Fruit fly (Drosophila melanogaster) whole organism, embryonic: ENCODE measurements around the gene FRG1.

ENCODE experiments used
- Antp ChIP-seq: fragments of 200-800 bp; sonication (Bioruptor generic); optimal IDR thresholded peaks from 3 replicates; lab custom pipeline; 2016; ENCODE audit warnings: missing biosample characterization, missing genetic modification characterization
- Atf-2 ChIP-seq: fragments of 200-800 bp; sonication (Bioruptor generic); optimal IDR thresholded peaks from 2 replicates; lab custom pipeline; 2016; ENCODE audit warnings: missing biosample characterization, missing genetic modification characterization
- B-H2 ChIP-seq: fragments of 200-800 bp; sonication (Bioruptor generic); optimal IDR thresholded peaks from 2 replicates; lab custom pipeline; 2018; ENCODE audit warnings: missing biosample characterization, mild to moderate bottlenecking, missing genetic modification characterization
- Bdp1 ChIP-seq: fragments of 200-800 bp; sonication (Bioruptor generic); optimal IDR thresholded peaks from 3 replicates; lab custom pipeline; 2016; ENCODE audit warnings: missing biosample characterization, missing genetic modification characterization
- Bgb ChIP-seq: fragments of 200-800 bp; sonication (Bioruptor generic); IDR thresholded peaks from 2 replicates; pipeline ENCODE4 v1.3.6; 2022; ENCODE audit warnings: missing biosample characterization, missing genetic modification characterization; ENCODE audit not compliant: partially characterized antibody
- BtbVII ChIP-seq: fragments of 200-800 bp; sonication (Bioruptor generic); optimal IDR thresholded peaks from 3 replicates; lab custom pipeline; 2017; ENCODE audit warnings: missing biosample characterization, mild to moderate bottlenecking, missing genetic modification characterization
- CG10366 ChIP-seq: fragments of 200-800 bp; sonication (Bioruptor generic); IDR thresholded peaks from 2 replicates; pipeline ENCODE4 v1.3.6; 2022; ENCODE audit warnings: missing biosample characterization, missing genetic modification characterization
- CG10543 ChIP-seq: fragments of 200-800 bp; sonication (Bioruptor generic); optimal IDR thresholded peaks from 3 replicates; lab custom pipeline; 2017; ENCODE audit warnings: missing biosample characterization, mild to moderate bottlenecking, missing genetic modification characterization, moderate library complexity
- CG12769 ChIP-seq: fragments of 200-800 bp; sonication (Bioruptor generic); optimal IDR thresholded peaks from 2 replicates; lab custom pipeline; 2019; ENCODE audit warnings: missing biosample characterization, mild to moderate bottlenecking, missing genetic modification characterization, moderate library complexity
- CG15073 ChIP-seq: fragments of 200-800 bp; sonication (Bioruptor generic); optimal IDR thresholded peaks from 2 replicates; lab custom pipeline; 2016; ENCODE audit warnings: missing biosample characterization, missing genetic modification characterization
- CG17359 ChIP-seq: fragments of 200-800 bp; sonication (Bioruptor generic); optimal IDR thresholded peaks from 3 replicates; lab custom pipeline; 2018; ENCODE audit warnings: missing biosample characterization, mild to moderate bottlenecking, missing genetic modification characterization, moderate library complexity
- CG17802 ChIP-seq: fragments of 200-800 bp; sonication (Bioruptor generic); optimal IDR thresholded peaks from 2 replicates; lab custom pipeline; 2018; ENCODE audit warnings: missing biosample characterization, mild to moderate bottlenecking, missing genetic modification characterization, moderate library complexity
- CG17829 ChIP-seq: fragments of 200-800 bp; optimal IDR thresholded peaks from 2 replicates; lab custom pipeline; 2019; ENCODE audit warnings: missing biosample characterization, mild to moderate bottlenecking, missing genetic modification characterization, moderate library complexity
- CG18619 ChIP-seq: fragments of 200-800 bp; sonication (Bioruptor generic); optimal IDR thresholded peaks from 3 replicates; lab custom pipeline; 2017; ENCODE audit warnings: missing biosample characterization, mild to moderate bottlenecking, missing genetic modification characterization
- CG3407 ChIP-seq: fragments of 200-800 bp; sonication (Bioruptor generic); optimal IDR thresholded peaks from 2 replicates; lab custom pipeline; 2018; ENCODE audit warnings: missing biosample characterization, mild to moderate bottlenecking, missing genetic modification characterization
- CG4707 ChIP-seq: fragments of 200-800 bp; sonication (Bioruptor generic); optimal IDR thresholded peaks from 2 replicates; lab custom pipeline; 2018; ENCODE audit warnings: missing biosample characterization, mild to moderate bottlenecking, missing genetic modification characterization, moderate library complexity
- CG4854 ChIP-seq: fragments of 200-800 bp; sonication (Bioruptor generic); optimal IDR thresholded peaks from 2 replicates; lab custom pipeline; 2016; ENCODE audit warnings: missing biosample characterization, missing genetic modification characterization, inconsistent platforms
- CG6683 ChIP-seq: fragments of 200-800 bp; sonication (Bioruptor generic); optimal IDR thresholded peaks from 2 replicates; lab custom pipeline; 2017; ENCODE audit warnings: missing biosample characterization, mild to moderate bottlenecking, missing genetic modification characterization, missing genetic modification reagents
- CG6791 ChIP-seq: fragments of 200-800 bp; sonication (Bioruptor generic); IDR thresholded peaks from 3 replicates; pipeline ENCODE4 v1.3.6; 2022; ENCODE audit warnings: missing biosample characterization, missing genetic modification characterization; ENCODE audit not compliant: partially characterized antibody
- CG6854 ChIP-seq: fragments of 200-800 bp; sonication (Bioruptor generic); optimal IDR thresholded peaks from 3 replicates; lab custom pipeline; 2017; ENCODE audit warnings: missing biosample characterization, mild to moderate bottlenecking, missing genetic modification characterization
- CG7372 ChIP-seq: fragments of 200-800 bp; sonication (Bioruptor generic); IDR thresholded peaks from 2 replicates; pipeline ENCODE4 v1.3.6; 2022; ENCODE audit warnings: missing biosample characterization, missing genetic modification characterization
- CG9876 ChIP-seq: fragments of 200-800 bp; sonication (Bioruptor generic); optimal IDR thresholded peaks from 2 replicates; lab custom pipeline; 2016; ENCODE audit warnings: missing biosample characterization, missing genetic modification characterization
- Dek ChIP-seq: fragments of 200-800 bp; sonication (Bioruptor generic); optimal IDR thresholded peaks from 3 replicates; lab custom pipeline; 2019; ENCODE audit warnings: missing biosample characterization, mild to moderate bottlenecking, missing genetic modification characterization, moderate library complexity
- Elba2 ChIP-seq: fragments of 200-800 bp; sonication (Bioruptor generic); optimal IDR thresholded peaks from 3 replicates; lab custom pipeline; 2016; ENCODE audit warnings: missing biosample characterization, missing genetic modification characterization
- HmgZ ChIP-seq: fragments of 200-800 bp; sonication (Bioruptor generic); optimal IDR thresholded peaks from 2 replicates; lab custom pipeline; 2018; ENCODE audit warnings: missing biosample characterization, mild to moderate bottlenecking, missing genetic modification characterization
- Hr39 ChIP-seq: fragments of >200 bp; optimal IDR thresholded peaks from 2 replicates; lab custom pipeline; 2017
- Nf-YA ChIP-seq: fragments of 200-800 bp; sonication (Bioruptor generic); IDR thresholded peaks from 2 replicates; pipeline ENCODE4 v1.3.6; 2022; ENCODE audit warnings: missing biosample characterization, missing genetic modification characterization
- PHDP ChIP-seq: fragments of 200-800 bp; sonication (Bioruptor generic); optimal IDR thresholded peaks from 3 replicates; lab custom pipeline; 2018; ENCODE audit warnings: missing biosample characterization, mild to moderate bottlenecking, missing genetic modification characterization, moderate library complexity
- Rfx ChIP-seq: fragments of 200-800 bp; sonication (Bioruptor generic); IDR thresholded peaks from 2 replicates; pipeline ENCODE4 v1.3.6; 2022; ENCODE audit warnings: missing biosample characterization, missing genetic modification characterization
- Rx ChIP-seq: fragments of 200-800 bp; sonication (Bioruptor generic); IDR thresholded peaks from 2 replicates; pipeline ENCODE4 v1.3.6; 2022; ENCODE audit warnings: missing biosample characterization, missing genetic modification characterization
- Ssrp ChIP-seq: fragments of 200-800 bp; sonication (Bioruptor generic); optimal IDR thresholded peaks from 2 replicates; lab custom pipeline; 2018; ENCODE audit warnings: missing biosample characterization, mild to moderate bottlenecking, missing genetic modification characterization, moderate library complexity
- Vsx1 ChIP-seq: fragments of 200-800 bp; sonication (Bioruptor generic); optimal IDR thresholded peaks from 2 replicates; lab custom pipeline; 2017; ENCODE audit warnings: missing biosample characterization, mild to moderate bottlenecking, missing genetic modification characterization, missing genetic modification reagents
- az2 ChIP-seq: fragments of 200-800 bp; sonication (Bioruptor generic); optimal IDR thresholded peaks from 3 replicates; lab custom pipeline; 2016; ENCODE audit warnings: missing biosample characterization, missing genetic modification characterization
- cad ChIP-seq: fragments of >200 bp; optimal IDR thresholded peaks from 2 replicates; lab custom pipeline; 2017; ENCODE audit warnings: missing biosample characterization, missing genetic modification characterization
- croc ChIP-seq: fragments of 200-800 bp; sonication (Bioruptor generic); conservative IDR thresholded peaks from 3 replicates; pipeline ENCODE4 v1.3.6; 2022; ENCODE audit warnings: missing biosample characterization, missing genetic modification characterization
- cwo ChIP-seq: fragments of 200-800 bp; sonication (Bioruptor generic); optimal IDR thresholded peaks from 3 replicates; lab custom pipeline; 2017; ENCODE audit warnings: missing biosample characterization, missing genetic modification characterization, mild to moderate bottlenecking, moderate library complexity, missing genetic modification reagents
- dimm ChIP-seq: fragments of 200-800 bp; sonication (Bioruptor generic); IDR thresholded peaks from 2 replicates; pipeline ENCODE4 v1.3.6; 2022; ENCODE audit warnings: missing biosample characterization, missing genetic modification characterization
- exex ChIP-seq: fragments of 200-800 bp; sonication (Bioruptor generic); optimal IDR thresholded peaks from 4 replicates; lab custom pipeline; 2018; ENCODE audit warnings: missing biosample characterization, mild to moderate bottlenecking, missing genetic modification characterization, moderate library complexity
- gsb-n ChIP-seq: fragments of 200-800 bp; sonication (Bioruptor generic); optimal IDR thresholded peaks from 3 replicates; lab custom pipeline; 2018; ENCODE audit warnings: missing biosample characterization, mild to moderate bottlenecking, missing genetic modification characterization
- her ChIP-seq: fragments of 200-800 bp; sonication (Bioruptor generic); optimal IDR thresholded peaks from 2 replicates; lab custom pipeline; 2016; ENCODE audit warnings: missing biosample characterization, missing genetic modification characterization
- luna ChIP-seq: fragments of 200-800 bp; sonication (Bioruptor generic); optimal IDR thresholded peaks from 2 replicates; lab custom pipeline; 2016; ENCODE audit warnings: missing biosample characterization, missing genetic modification characterization
- oc ChIP-seq: fragments of 200-800 bp; sonication (Bioruptor generic); optimal IDR thresholded peaks from 2 replicates; lab custom pipeline; 2018; ENCODE audit warnings: missing biosample characterization, mild to moderate bottlenecking, missing genetic modification characterization, moderate library complexity
- shn ChIP-seq: fragments of 200-800 bp; sonication (Bioruptor generic); optimal IDR thresholded peaks from 3 replicates; lab custom pipeline; 2016; ENCODE audit warnings: missing biosample characterization, missing genetic modification characterization
- sim ChIP-seq: fragments of 200-800 bp; sonication (Bioruptor generic); IDR thresholded peaks from 2 replicates; pipeline ENCODE4 v1.3.6; 2022; ENCODE audit warnings: missing biosample characterization, missing genetic modification characterization
- trh ChIP-seq: fragments of 200-800 bp; sonication (Bioruptor generic); optimal IDR thresholded peaks from 2 replicates; lab custom pipeline; 2016; ENCODE audit warnings: missing biosample characterization, missing genetic modification characterization
- twi ChIP-seq: fragments of 200-800 bp; optimal IDR thresholded peaks from 2 replicates; lab custom pipeline; 2019; ENCODE audit warnings: missing biosample characterization, mild to moderate bottlenecking, missing genetic modification characterization, moderate library complexity
- unc-4 ChIP-seq: fragments of 200-800 bp; sonication (Bioruptor generic); IDR thresholded peaks from 2 replicates; pipeline ENCODE4 v1.3.6; 2022; ENCODE audit warnings: missing biosample characterization, missing genetic modification characterization; ENCODE audit not compliant: partially characterized antibody
- vvl ChIP-seq: fragments of 200-800 bp; sonication (Bioruptor generic); IDR thresholded peaks from 2 replicates; pipeline ENCODE4 v1.3.6; 2022; ENCODE audit warnings: missing biosample characterization, missing genetic modification characterization
- zfh1 ChIP-seq: fragments of 200-800 bp; sonication (Bioruptor generic); IDR thresholded peaks from 3 replicates; pipeline ENCODE4 v1.3.6; 2022; ENCODE audit warnings: missing biosample characterization, missing genetic modification characterization

FRG1 gene

DNA sequence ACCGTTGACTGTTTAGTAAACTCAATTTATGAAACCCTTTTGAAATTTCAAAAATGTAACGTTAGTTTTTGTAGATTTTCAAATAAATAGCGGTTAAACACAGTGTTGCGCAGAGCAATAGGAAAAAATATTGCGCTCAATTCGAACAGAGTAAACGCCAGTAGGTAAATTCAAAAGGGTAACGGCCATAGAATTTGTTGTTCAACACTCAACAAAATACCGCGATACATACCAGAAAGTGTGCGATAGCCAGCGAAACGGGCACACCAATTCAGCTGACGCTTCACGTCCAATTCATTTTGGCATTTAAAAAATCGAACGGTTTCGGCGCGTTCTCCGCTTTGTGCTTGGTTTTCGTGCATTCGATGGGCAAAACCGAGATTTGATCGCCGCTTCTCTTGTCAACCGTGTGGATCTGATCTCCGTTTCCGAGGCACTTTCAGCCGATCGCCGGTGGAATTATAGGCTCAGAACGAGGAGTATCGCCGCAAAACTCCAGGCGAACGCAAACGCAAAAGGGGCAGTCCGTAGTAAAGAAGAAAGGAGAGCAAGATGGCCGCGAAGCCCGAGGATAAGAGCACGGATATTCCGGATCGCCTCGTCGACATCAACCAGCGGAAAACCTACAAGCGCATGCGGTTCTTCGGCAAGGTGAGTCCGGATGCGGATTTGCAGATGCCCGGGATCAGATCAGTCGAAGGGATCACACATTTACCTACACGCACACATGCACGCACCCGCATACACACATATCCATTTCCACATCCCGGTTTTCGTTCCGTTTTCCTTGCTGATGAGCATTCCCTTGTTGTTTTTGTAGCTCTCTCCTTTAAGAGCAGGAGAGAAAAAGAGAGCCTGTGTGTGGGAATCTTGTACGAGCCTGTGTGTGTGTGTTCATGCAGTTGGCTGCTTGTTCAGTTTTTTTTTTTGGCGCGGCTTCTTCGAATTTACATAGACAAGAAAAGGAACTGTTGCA, 13.3 kb upstream of the FRG1 start (continued):
- TF ChIP-seq sim (GFP tag; lab: Robert Waterston, UW) (no peak), CG17829 (tag; lab: Kevin White, UChicago) (peak; percentile 71), Vsx1 (no peak), gsb-n (tag; lab: Kevin White, UChicago) (no peak), Dek (tag; lab: Kevin White, UChicago) (peak; percentile 21), CG6791 (peak; percentile 89), Atf-2 (GFP tag; lab: Kevin White, UChicago) (peak; percentile 26), luna (peak; percentile 30), B-H2 (GFP tag; lab: Kevin White, UChicago) (peak; percentile 50), zfh1 (GFP tag; lab: Robert Waterston, UW) (peak; percentile 73; the same call in 2 of the 3 replicates), exex (tag; lab: Kevin White, UChicago) (no peak), cad (GFP tag; lab: Kevin White, UChicago) (no peak), Nf-YA (GFP tag; lab: Robert Waterston, UW) (no peak; the same call in 1 of the 2 replicates), cwo (no peak), CG15073 (no peak), CG4854 (GFP tag; lab: Kevin White, UChicago) (peak; percentile 38), Elba2 (GFP tag; lab: Kevin White, UChicago) (peak; percentile 27), CG3407 (GFP tag; lab: Kevin White, UChicago) (no peak), trh (GFP tag; lab: Kevin White, UChicago) (no peak), CG7372 (GFP tag; lab: Robert Waterston, UW) (no peak), her (GFP tag; lab: Kevin White, UChicago) (peak; percentile 72), Bgb (GFP tag; lab: Robert Waterston, UW) (peak; percentile 90), CG12769 (tag; lab: Kevin White, UChicago) (peak; percentile 44), Ssrp (tag; lab: Kevin White, UChicago) (no peak), CG17359 (tag; lab: Kevin White, UChicago) (peak; percentile 18), CG9876 (peak; percentile 56), Rx (GFP tag; lab: Robert Waterston, UW) (no peak), CG10543 (GFP tag; lab: Kevin White, UChicago) (no peak), HmgZ (peak; percentile 87), unc-4 (GFP tag; lab: Robert Waterston, UW) (peak; percentile 85), Rfx (GFP tag; lab: Robert Waterston, UW) (peak; percentile 77), CG6683 (GFP tag; lab: Kevin White, UChicago) (no peak), dimm (no peak), PHDP (tag; lab: Kevin White, UChicago) (no peak), twi (tag; lab: Kevin White, UChicago) (no peak), Hr39 (lab: Kevin White, UChicago) (no peak), vvl (GFP tag; lab: Robert Waterston, UW) (peak; percentile 58), oc (tag; lab: Kevin White, UChicago) (no peak), CG10366 (no peak), shn (GFP tag; lab: Kevin White, UChicago) (peak; percentile 43), CG18619 (GFP tag; lab: Kevin White, UChicago) (no peak), CG4707 (no peak), CG6854 (GFP tag; lab: Kevin White, UChicago) (no peak), az2 (GFP tag; lab: Kevin White, UChicago) (peak; percentile 12), Antp (GFP tag; lab: Kevin White, UChicago) (peak; percentile 71), croc (GFP tag; lab: Robert Waterston, UW) (no peak), CG17802 (tag; lab: Kevin White, UChicago) (no peak), BtbVII (GFP tag; lab: Kevin White, UChicago) (no peak), Bdp1 (GFP tag; lab: Kevin White, UChicago) (peak; percentile 0)
